Fruit fly (Drosophila melanogaster): ENCODE results near the gene Rph.

Rph gene

DNA sequence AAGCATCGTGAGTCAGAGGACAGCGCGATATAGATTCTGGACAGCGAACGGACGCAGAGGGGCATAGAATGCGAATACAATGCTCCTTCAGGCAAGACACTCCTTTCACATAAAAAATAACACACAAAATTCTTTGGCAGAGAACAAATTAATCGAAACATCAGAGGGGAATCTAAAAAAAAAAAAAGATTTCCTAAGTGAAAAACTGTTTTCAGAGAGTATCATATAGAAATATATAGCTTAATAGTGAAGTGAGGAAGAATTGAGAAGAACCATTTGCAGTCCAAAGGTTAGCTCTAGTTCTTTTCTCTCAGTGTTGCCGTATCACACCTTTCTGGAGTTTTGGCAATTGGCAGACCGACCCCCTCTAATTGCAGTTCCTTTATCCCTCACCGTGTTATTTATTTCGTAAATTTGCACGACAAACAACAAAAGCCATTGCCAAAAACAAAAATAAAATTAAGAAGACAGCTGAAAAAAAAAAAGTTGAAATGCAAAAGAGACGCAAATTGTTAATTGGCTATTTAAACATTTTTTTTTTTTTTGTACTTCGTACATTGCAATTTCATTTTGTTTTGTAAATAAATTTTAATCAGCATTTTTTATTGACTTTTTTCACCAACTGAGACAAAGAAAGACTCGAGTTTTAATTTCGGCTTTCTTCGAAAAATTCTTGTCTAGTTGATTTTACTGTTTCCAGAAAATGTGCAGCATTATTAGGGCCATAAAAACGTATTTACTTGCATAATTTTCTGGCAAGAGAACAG lies 33.8 kb downstream of the Rph start:
- TF ChIP-seq tj (GFP tag; optimal IDR thresholded peaks at IDR 0.05) (peak; percentile 71), Mnt (GFP tag; optimal IDR thresholded peaks at IDR 0.05) (no peak)

DNA sequence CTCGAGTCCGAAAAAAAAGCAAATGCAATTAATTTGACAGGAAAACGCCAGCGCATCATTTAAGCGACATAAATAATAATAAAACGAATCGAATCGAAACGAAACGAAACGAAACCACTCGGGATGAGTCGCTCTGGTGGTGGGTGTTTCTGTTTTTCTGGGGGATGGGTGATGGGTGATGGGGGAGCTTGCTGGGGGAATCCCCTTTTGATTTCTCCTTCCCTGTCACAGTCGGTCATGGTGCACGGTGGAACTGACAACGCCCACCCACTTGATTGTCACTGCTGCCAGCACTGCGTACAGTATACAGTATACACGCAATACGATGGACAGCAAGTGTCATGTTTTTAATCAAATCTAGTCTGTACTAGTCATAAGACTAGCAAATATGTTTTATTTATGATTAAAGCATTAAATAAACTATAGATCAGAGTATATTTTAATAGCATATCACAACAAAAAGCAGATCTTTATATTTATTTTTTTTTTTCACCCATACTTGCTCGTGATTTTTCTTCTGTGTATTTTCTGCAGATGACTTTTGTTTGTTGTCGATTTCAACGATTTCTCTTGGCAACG lies 35.5 kb downstream of the Rph start:
- TF ChIP-seq CG5204 (GFP tag; optimal IDR thresholded peaks at IDR 0.05): no peak
- TF ChIP-seq CG12768 (GFP tag; optimal IDR thresholded peaks at IDR 0.05): no peak
- no peak for TF ChIP-seq CG7101 (tag; optimal IDR thresholded peaks at IDR 0.05)
- TF ChIP-seq bab1 (GFP tag; optimal IDR thresholded peaks at IDR 0.05): no peak
- peak; percentile 20 for TF ChIP-seq kay (GFP tag; ENCODE audit: borderline replicate concordance)
- TF ChIP-seq Clk (GFP tag; optimal IDR thresholded peaks at IDR 0.05): no peak
- no peak for TF ChIP-seq toe (GFP tag; optimal IDR thresholded peaks at IDR 0.05)
- peak; percentile 42 for TF ChIP-seq tj (GFP tag; optimal IDR thresholded peaks at IDR 0.05)

DNA sequence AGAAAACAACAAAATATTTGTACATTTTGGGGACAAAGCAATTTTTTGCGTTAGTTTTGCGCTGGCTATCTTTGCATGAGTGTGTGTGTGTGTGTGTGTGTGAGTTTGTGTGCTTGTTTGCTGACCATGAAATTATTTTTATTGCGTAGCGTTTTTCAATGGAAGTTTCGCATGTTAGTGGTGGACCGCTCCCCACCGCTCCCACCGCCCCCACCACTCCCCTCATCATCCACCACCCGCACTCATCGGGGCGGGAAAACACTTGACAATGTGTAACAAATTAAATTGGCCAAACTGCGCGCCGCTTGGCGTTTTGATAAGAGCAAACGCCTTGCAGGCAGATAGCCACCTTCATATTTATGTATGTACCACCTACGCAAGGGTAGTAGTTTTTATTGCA lies 38.2 kb downstream of the Rph start:
- TF ChIP-seq Hr96 (GFP tag; optimal IDR thresholded peaks at IDR 0.05): no peak
- no peak for TF ChIP-seq Crg-1 (GFP tag; optimal IDR thresholded peaks at IDR 0.05)
- TF ChIP-seq CG14711 (tag; optimal IDR thresholded peaks at IDR 0.05): no peak
- peak; percentile 90 for TF ChIP-seq cic (GFP tag; optimal IDR thresholded peaks at IDR 0.05)
- peak; percentile 57 for TF ChIP-seq tj (GFP tag; optimal IDR thresholded peaks at IDR 0.05)
- TF ChIP-seq Mnt (GFP tag; optimal IDR thresholded peaks at IDR 0.05): no peak
- TF ChIP-seq CG11617 (GFP tag; optimal IDR thresholded peaks at IDR 0.05): no peak
- peak; percentile 0 for TF ChIP-seq pad (GFP tag; optimal IDR thresholded peaks at IDR 0.05)

DNA sequence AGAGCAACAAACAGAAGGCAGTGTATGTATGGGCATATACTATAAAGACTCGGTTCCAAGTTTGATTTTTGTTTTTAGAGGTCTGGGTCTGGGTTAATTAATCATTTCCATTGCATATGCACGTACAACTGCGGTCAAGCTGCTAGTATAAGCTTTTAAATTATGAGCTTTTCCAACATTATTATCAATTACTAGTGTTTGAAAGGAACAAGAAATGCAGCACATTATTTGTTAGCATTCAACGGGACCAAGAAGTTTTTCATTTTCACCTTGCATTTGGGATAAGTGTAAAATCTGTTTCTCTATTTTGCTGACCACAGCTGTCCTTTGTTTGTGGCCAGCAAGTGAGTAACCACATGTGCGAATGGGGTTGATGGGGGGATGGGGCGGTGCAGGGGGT lies 39.6 kb downstream of the Rph start:
- peak; percentile 45 for TF ChIP-seq CG33017 (tag; optimal IDR thresholded peaks at IDR 0.05)
- no peak for TF ChIP-seq cnc (optimal IDR thresholded peaks at IDR 0.05)
- TF ChIP-seq CG11617 (GFP tag; optimal IDR thresholded peaks at IDR 0.05): peak; percentile 17
- peak; percentile 62 for TF ChIP-seq CG14711 (tag; optimal IDR thresholded peaks at IDR 0.05)
- TF ChIP-seq Hr96 (GFP tag; optimal IDR thresholded peaks at IDR 0.05): no peak
- TF ChIP-seq tj (GFP tag; optimal IDR thresholded peaks at IDR 0.05): peak; percentile 36
- TF ChIP-seq CG7045 (GFP tag; optimal IDR thresholded peaks at IDR 0.05): peak; percentile 1
- peak; percentile 65 for TF ChIP-seq CG7101 (tag; optimal IDR thresholded peaks at IDR 0.05)
- peak; percentile 68 for TF ChIP-seq bab1 (GFP tag; optimal IDR thresholded peaks at IDR 0.05)

All from whole organism, adult.